Worm (Caenorhabditis elegans): ENCODE results near the gene F07A11.5.

The F07A11.5 gene

ce11 chrII:11633509-11633908 lies 21.4 kb downstream of the F07A11.5 start, which contains the start of gene din-1 (continued):
- TF ChIP-seq madf-5 (GFP tag; IDR thresholded peaks at IDR 0.05), result no peak
- TF ChIP-seq php-3 (GFP tag; IDR thresholded peaks at IDR 0.05), result no peak
- TF ChIP-seq ZK337.2 (GFP tag; IDR thresholded peaks at IDR 0.05), result no peak
- no peak for TF ChIP-seq lin-15B (tag; optimal IDR thresholded peaks at IDR 0.05)

ce11 chrII:11634057-11634676 lies 22.1 kb downstream of the F07A11.5 start:
- TF ChIP-seq nhr-41 (GFP tag; IDR thresholded peaks at IDR 0.05), result 0 out of 2 replicates have a peak, but pooled peaks have one; percentile 25
- TF ChIP-seq ctbp-1 (GFP tag; IDR thresholded peaks at IDR 0.05), result peak; percentile 88
- TF ChIP-seq gei-8 (GFP tag; optimal IDR thresholded peaks at IDR 0.05), result peak; percentile 51
- TF ChIP-seq ceh-62 (tag; optimal IDR thresholded peaks at IDR 0.05), result no peak
- TF ChIP-seq F26F4.8 (GFP tag; conservative IDR thresholded peaks at IDR 0.05), result no peak
- peak; percentile 22 to 90 for TF ChIP-seq hif-1 (tag; optimal IDR thresholded peaks at IDR 0.05)
- TF ChIP-seq Y75B8A.6 (GFP tag; IDR thresholded peaks at IDR 0.05), result no peak
- TF ChIP-seq aha-1 (tag), result peak; percentile 98
- peak; percentile 46 for TF ChIP-seq nhr-77 (tag; optimal IDR thresholded peaks at IDR 0.05)
- no peak for TF ChIP-seq attf-4 (tag; optimal IDR thresholded peaks at IDR 0.05)
- no peak for TF ChIP-seq ztf-11 (tag; optimal IDR thresholded peaks at IDR 0.05)
- peak; percentile 61 for TF ChIP-seq lin-38 (GFP tag; IDR thresholded peaks at IDR 0.05)
- peak; percentile 73 for TF ChIP-seq duxl-1 (tag; optimal IDR thresholded peaks at IDR 0.05; ENCODE audit: poor library complexity)
- TF ChIP-seq ces-1 (GFP tag; optimal IDR thresholded peaks at IDR 0.05), result no peak
- TF ChIP-seq mep-1 (tag; optimal IDR thresholded peaks at IDR 0.05), result peak; percentile 93
- TF ChIP-seq ZK337.2 (GFP tag; IDR thresholded peaks at IDR 0.05), result no peak
- TF ChIP-seq saeg-2 (GFP tag; IDR thresholded peaks at IDR 0.05), result no peak
- TF ChIP-seq F37D6.2 (tag; optimal IDR thresholded peaks at IDR 0.05), result peak; percentile 74
- TF ChIP-seq ceh-28 (tag; optimal IDR thresholded peaks at IDR 0.05), result no peak
- peak; percentile 80 for TF ChIP-seq nhr-48 (tag; optimal IDR thresholded peaks at IDR 0.05)
- peak; percentile 84 for TF ChIP-seq nhr-28 (tag; optimal IDR thresholded peaks at IDR 0.05)
- no peak for TF ChIP-seq ZK546.5 (tag; optimal IDR thresholded peaks at IDR 0.05)
- TF ChIP-seq spr-1 (tag; optimal IDR thresholded peaks at IDR 0.05), result peak; percentile 74
- peak; percentile 80 for TF ChIP-seq egl-43 (GFP tag; IDR thresholded peaks at IDR 0.05)
- TF ChIP-seq nhr-11 (tag; optimal IDR thresholded peaks at IDR 0.05), result peak; percentile 89
- peak; percentile 84 to 97 for TF ChIP-seq mdl-1 (tag; optimal IDR thresholded peaks at IDR 0.05)
- TF ChIP-seq ceh-44 (GFP tag; IDR thresholded peaks at IDR 0.05), result peak; percentile 64; the same call in 1 of the 2 replicates
- peak; percentile 60 for TF ChIP-seq dpl-1 (GFP tag; optimal IDR thresholded peaks at IDR 0.05)
- peak; percentile 25 for TF ChIP-seq fkh-10 (GFP tag; optimal IDR thresholded peaks at IDR 0.05)
- TF ChIP-seq ceh-32 (tag; optimal IDR thresholded peaks at IDR 0.05; ENCODE audit: poor library complexity), result no peak
- peak; percentile 4 for TF ChIP-seq sdz-12 (GFP tag; optimal IDR thresholded peaks at IDR 0.05)
- TF ChIP-seq set-16 (GFP tag; IDR thresholded peaks at IDR 0.05), result peak; percentile 96
- TF ChIP-seq tra-1 (GFP tag; IDR thresholded peaks at IDR 0.05), result 0 out of 2 replicates have a peak, but pooled peaks have one; percentile 54
- TF ChIP-seq nhr-111 (GFP tag; optimal IDR thresholded peaks at IDR 0.05), result no peak
- peak; percentile 93 for TF ChIP-seq mxl-3 (GFP tag; optimal IDR thresholded peaks at IDR 0.05)
- TF ChIP-seq zfp-3 (GFP tag; conservative IDR thresholded peaks at IDR 0.05), result no peak
- no peak for TF ChIP-seq snpc-4 (tag; optimal IDR thresholded peaks at IDR 0.05)
- no peak for TF ChIP-seq Y105C5A.15 (GFP tag; IDR thresholded peaks at IDR 0.05)
- TF ChIP-seq dmd-6 (GFP tag; IDR thresholded peaks at IDR 0.05), result peak; percentile 93
- no peak for TF ChIP-seq R02D3.7 (tag; optimal IDR thresholded peaks at IDR 0.05)
- peak; percentile 61 for TF ChIP-seq jun-1 (tag; optimal IDR thresholded peaks at IDR 0.05)
- TF ChIP-seq spr-3 (GFP tag; optimal IDR thresholded peaks at IDR 0.05), result peak; percentile 52
- TF ChIP-seq nhr-76 (tag; optimal IDR thresholded peaks at IDR 0.05), result no peak
- TF ChIP-seq arid-1 (GFP tag; conservative IDR thresholded peaks at IDR 0.05), result peak; percentile 80
- no peak for TF ChIP-seq egl-27 (tag; optimal IDR thresholded peaks at IDR 0.05)
- no peak for TF ChIP-seq pqm-1 (tag; optimal IDR thresholded peaks at IDR 0.05)

Data from whole organism, L4 larva.